Worm (Caenorhabditis elegans) whole organism, L4 larva: Measurements from ENCODE around the gene Y53G8AM.8.

ENCODE experiments used
- duxl-1 ChIP-seq: sonication (generic microtip); optimal IDR thresholded peaks from 2 replicates; lab custom pipeline; 2016; ENCODE audit warnings: mild to moderate bottlenecking, missing genetic modification characterization, moderate library complexity, missing compliant biosample characterization; ENCODE audit not compliant: poor library complexity
- fkh-10 ChIP-seq: fragments of 150-350 bp; optimal IDR thresholded peaks from 2 replicates; lab custom pipeline; 2014; ENCODE audit warnings: missing biosample characterization, missing genetic modification reagents, missing genetic modification characterization
- lin-13 ChIP-seq: fragments of 150-350 bp; optimal IDR thresholded peaks from 2 replicates; lab custom pipeline; 2014; ENCODE audit warnings: missing biosample characterization, missing genetic modification reagents, missing genetic modification characterization
- lin-39 ChIP-seq: fragments of 150-350 bp; optimal IDR thresholded peaks from 2 replicates; lab custom pipeline; 2014; ENCODE audit warnings: missing biosample characterization, missing genetic modification reagents, missing genetic modification characterization
- lsy-2 ChIP-seq, 2 experiments: fragments of 150-350 bp in 1 of 2; sonication (generic microtip) in 1 of 2; optimal IDR thresholded peaks; 2 replicates each; lab custom pipeline; 2014 to 2017; ENCODE audit warnings: missing biosample characterization in 2 of 2, missing genetic modification characterization in 2 of 2
- set-16 ChIP-seq: fragments of 200-800 bp; sonication (Bioruptor generic); IDR thresholded peaks from 2 replicates; pipeline ENCODE4 v1.3.6; 2022; ENCODE audit warnings: missing genetic modification reagents, missing genetic modification characterization, missing compliant biosample characterization
- unc-39 ChIP-seq: sonication (generic microtip); optimal IDR thresholded peaks from 2 replicates; lab custom pipeline; 2017; ENCODE audit warnings: missing biosample characterization, missing genetic modification characterization
- vab-7 ChIP-seq: fragments of 200-800 bp; sonication (Bioruptor generic); IDR thresholded peaks from 2 replicates; pipeline ENCODE4 v1.3.6; 2022; ENCODE audit warnings: missing genetic modification reagents, missing genetic modification characterization, missing compliant biosample characterization
- ztf-11 ChIP-seq: fragments of 150-350 bp; optimal IDR thresholded peaks from 2 replicates; lab custom pipeline; 2014; ENCODE audit warnings: missing biosample characterization, missing genetic modification characterization

- no peak for TF ChIP-seq ztf-11 (tag; lab: Kevin White, UChicago)
- no peak for TF ChIP-seq lin-13 (GFP tag; lab: Kevin White, UChicago)
- TF ChIP-seq fkh-10: no peak
- TF ChIP-seq set-16 (GFP tag; lab: Robert Waterston, UW): no peak
- TF ChIP-seq vab-7 (GFP tag; lab: Robert Waterston, UW): no peak
- no peak for TF ChIP-seq duxl-1
- no peak for TF ChIP-seq lin-39
- no peak for TF ChIP-seq lsy-2 (tag; optimal IDR thresholded peaks at IDR 0.05; lab: Kevin White, UChicago)
- TF ChIP-seq unc-39 (tag; lab: Kevin White, UChicago): no peak
Observed at ce11 chrIII:3309700-3310099, 31.2 kb upstream of the Y53G8AM.8 start.
